Worm (Caenorhabditis elegans) whole organism, young adult: ENCODE data around the gene C39D10.1.

Source experiments
- C06A6.2 ChIP-seq: fragments of 200-800 bp; sonication (Bioruptor generic); conservative IDR thresholded peaks from 2 replicates; pipeline ENCODE4 v1.3.6; 2022; ENCODE audit warnings: missing genetic modification characterization, missing compliant biosample characterization
- D2030.7 ChIP-seq: fragments of 200-800 bp; sonication (Bioruptor generic); IDR thresholded peaks from 2 replicates; pipeline ENCODE4 v1.3.6; 2022; ENCODE audit warnings: missing genetic modification reagents, missing genetic modification characterization, missing compliant biosample characterization
- K11D2.4 ChIP-seq: fragments of 200-800 bp; sonication (Bioruptor generic); IDR thresholded peaks from 2 replicates; pipeline ENCODE4 v1.3.6; 2022; ENCODE audit warnings: missing genetic modification reagents, missing genetic modification characterization, missing compliant biosample characterization
- T26A5.8 ChIP-seq: sonication (generic microtip); optimal IDR thresholded peaks from 2 replicates; lab custom pipeline; 2016; ENCODE audit warnings: missing genetic modification characterization, missing compliant biosample characterization
- Y53G8AR.9 ChIP-seq: fragments of 200-800 bp; sonication (Bioruptor generic); conservative IDR thresholded peaks from 2 replicates; pipeline ENCODE4 v1.3.6; 2022; ENCODE audit warnings: missing genetic modification reagents, missing genetic modification characterization, missing compliant biosample characterization
- Y56A3A.18 ChIP-seq: fragments of 200-800 bp; sonication (Bioruptor generic); IDR thresholded peaks from 2 replicates; pipeline ENCODE4 v1.3.6; 2022; ENCODE audit warnings: missing genetic modification reagents, missing genetic modification characterization, missing compliant biosample characterization
- Y79H2A.3 ChIP-seq: fragments of 200-800 bp; sonication (Bioruptor generic); conservative IDR thresholded peaks from 2 replicates; pipeline ENCODE4 v1.3.6; 2022; ENCODE audit warnings: missing genetic modification reagents, missing genetic modification characterization, missing compliant biosample characterization
- ama-1 ChIP-seq, 3 experiments: fragments of 150-350 bp in 1 of 3; sonication (generic microtip) in 2 of 3; optimal IDR thresholded peaks; 2 replicates each; lab custom pipeline; 2014 to 2018; ENCODE audit warnings: missing biosample characterization in 2 of 3, missing genetic modification characterization in 2 of 3, missing genetic modification reagents in 2 of 3
- atf-7 ChIP-seq: sonication (generic microtip); optimal IDR thresholded peaks from 2 replicates; lab custom pipeline; 2017; ENCODE audit warnings: mild to moderate bottlenecking, missing genetic modification characterization, missing compliant biosample characterization
- cebp-1 ChIP-seq, 2 experiments: fragments of 200-800 bp in 1 of 2; sonication (Bioruptor generic) in 1 of 2; sonication (generic microtip) in 1 of 2; IDR thresholded peaks in 1 of 2; optimal IDR thresholded peaks in 1 of 2; 2 replicates each; pipeline versions ENCODE4 v1.3.6 to Lab custom; 2017 to 2022; ENCODE audit warnings: missing compliant biosample characterization in 2 of 2, missing genetic modification characterization in 2 of 2, mild to moderate bottlenecking in 1 of 2, missing genetic modification reagents in 1 of 2, moderate library complexity in 1 of 2
- cebp-2 ChIP-seq: fragments of 200-800 bp; sonication (Bioruptor generic); IDR thresholded peaks from 2 replicates; pipeline ENCODE4 v1.3.6; 2022; ENCODE audit warnings: missing genetic modification characterization, missing compliant biosample characterization
- ceh-58 ChIP-seq: fragments of 200-800 bp; sonication (Bioruptor generic); IDR thresholded peaks from 2 replicates; pipeline ENCODE4 v1.3.6; 2022; ENCODE audit warnings: missing genetic modification characterization, missing compliant biosample characterization
- chd-7 ChIP-seq: sonication (generic microtip); optimal IDR thresholded peaks from 2 replicates; lab custom pipeline; 2016; ENCODE audit warnings: mild to moderate bottlenecking, missing genetic modification characterization, moderate library complexity, missing compliant biosample characterization
- egl-44 ChIP-seq: fragments of 200-800 bp; sonication (Bioruptor generic); IDR thresholded peaks from 2 replicates; pipeline ENCODE4 v1.3.6; 2022; ENCODE audit warnings: missing genetic modification reagents, missing genetic modification characterization, missing compliant biosample characterization
- ets-4 ChIP-seq: fragments of 200-800 bp; sonication (Bioruptor generic); optimal IDR thresholded peaks from 2 replicates; lab custom pipeline; 2018; ENCODE audit warnings: mild to moderate bottlenecking, missing genetic modification characterization, missing compliant biosample characterization
- gei-17 ChIP-seq: fragments of 200-800 bp; sonication (Bioruptor generic); optimal IDR thresholded peaks from 2 replicates; lab custom pipeline; 2018; ENCODE audit warnings: mild to moderate bottlenecking, missing genetic modification characterization, missing compliant biosample characterization
- hmg-1.2 ChIP-seq: fragments of 200-800 bp; sonication (Bioruptor generic); IDR thresholded peaks from 2 replicates; pipeline ENCODE4 v1.3.6; 2022; ENCODE audit warnings: missing genetic modification reagents, missing genetic modification characterization, missing compliant biosample characterization
- hrde-1 ChIP-seq: sonication (generic microtip); optimal IDR thresholded peaks from 2 replicates; lab custom pipeline; 2016; ENCODE audit warnings: missing genetic modification characterization, mild to moderate bottlenecking, missing compliant biosample characterization, moderate library complexity, missing genotype, missing genetic modification reagents, borderline replicate concordance
- let-607 ChIP-seq, 2 experiments: fragments of 200-800 bp in 1 of 2; sonication (Bioruptor generic) in 1 of 2; sonication (generic microtip) in 1 of 2; optimal IDR thresholded peaks; 2 replicates each; lab custom pipeline; 2016 to 2018; ENCODE audit warnings: mild to moderate bottlenecking in 2 of 2, missing compliant biosample characterization in 2 of 2, missing genetic modification characterization in 2 of 2, moderate library complexity in 2 of 2, missing genotype in 1 of 2
- lin-26 ChIP-seq: fragments of 200-800 bp; sonication (Bioruptor generic); IDR thresholded peaks from 2 replicates; pipeline ENCODE4 v1.3.6; 2022; ENCODE audit warnings: missing genetic modification reagents, missing genetic modification characterization, missing compliant biosample characterization
- madf-3 ChIP-seq: fragments of 200-800 bp; sonication (Bioruptor generic); IDR thresholded peaks from 2 replicates; pipeline ENCODE4 v1.3.6; 2022; ENCODE audit warnings: missing genetic modification reagents, missing genetic modification characterization, missing compliant biosample characterization
- mcd-1 ChIP-seq: fragments of 200-800 bp; sonication (Bioruptor generic); IDR thresholded peaks from 2 replicates; pipeline ENCODE4 v1.3.6; 2022; ENCODE audit warnings: missing genetic modification reagents, missing genetic modification characterization, missing compliant biosample characterization
- mel-28 ChIP-seq: sonication (generic microtip); optimal IDR thresholded peaks from 2 replicates; lab custom pipeline; 2016; ENCODE audit warnings: borderline replicate concordance, mild to moderate bottlenecking, missing genetic modification characterization, missing compliant biosample characterization
- nfyb-1 ChIP-seq: fragments of 200-800 bp; sonication (Bioruptor generic); IDR thresholded peaks from 2 replicates; pipeline ENCODE4 v1.3.6; 2022; ENCODE audit warnings: missing genetic modification reagents, missing genetic modification characterization, missing compliant biosample characterization
- nhr-120 ChIP-seq: fragments of 200-800 bp; sonication (Bioruptor generic); IDR thresholded peaks from 2 replicates; pipeline ENCODE4 v1.3.6; 2022; ENCODE audit warnings: missing genetic modification characterization, missing compliant biosample characterization
- nhr-80 ChIP-seq: sonication (generic microtip); optimal IDR thresholded peaks from 2 replicates; lab custom pipeline; 2016; ENCODE audit warnings: missing genetic modification characterization, missing compliant biosample characterization
- pha-4 ChIP-seq: fragments of 150-350 bp; sonication (generic microtip); optimal IDR thresholded peaks from 2 replicates; lab custom pipeline; 2014; ENCODE audit warnings: missing biosample characterization, missing genetic modification reagents, missing genetic modification characterization
- sdz-38 ChIP-seq: sonication (generic microtip); optimal IDR thresholded peaks from 2 replicates; lab custom pipeline; 2016; ENCODE audit warnings: missing genotype, missing genetic modification characterization, missing compliant biosample characterization
- somi-1 ChIP-seq: fragments of 200-800 bp; sonication (Bioruptor generic); optimal IDR thresholded peaks from 2 replicates; lab custom pipeline; 2018; ENCODE audit warnings: mild to moderate bottlenecking, missing genetic modification characterization, missing compliant biosample characterization
- tbp1 ChIP-seq: fragments of 200-800 bp; sonication (Bioruptor generic); optimal IDR thresholded peaks from 2 replicates; lab custom pipeline; 2018; ENCODE audit warnings: mild to moderate bottlenecking, missing genetic modification characterization, missing compliant biosample characterization
- tlf-1 ChIP-seq: fragments of 200-800 bp; sonication (Bioruptor generic); optimal IDR thresholded peaks from 2 replicates; lab custom pipeline; 2018; ENCODE audit warnings: mild to moderate bottlenecking, missing genetic modification characterization, missing compliant biosample characterization
- unc-62 ChIP-seq: fragments of 150-350 bp; optimal IDR thresholded peaks from 2 replicates; lab custom pipeline; 2014; ENCODE audit warnings: missing biosample characterization, missing genetic modification reagents, missing genetic modification characterization
- zfh-2 ChIP-seq: fragments of 200-800 bp; sonication (Bioruptor generic); conservative IDR thresholded peaks from 2 replicates; pipeline ENCODE4 v1.3.6; 2022; ENCODE audit warnings: missing genetic modification reagents, missing genetic modification characterization, missing compliant biosample characterization
- zim-3 ChIP-seq: sonication (generic microtip); optimal IDR thresholded peaks from 2 replicates; lab custom pipeline; 2017; ENCODE audit warnings: mild to moderate bottlenecking, missing genetic modification characterization, moderate library complexity, missing compliant biosample characterization
- ztf-22 ChIP-seq: fragments of 200-800 bp; sonication (Bioruptor generic); optimal IDR thresholded peaks from 2 replicates; lab custom pipeline; 2018; ENCODE audit warnings: mild to moderate bottlenecking, missing genetic modification characterization, moderate library complexity, missing compliant biosample characterization
- ztf-26 ChIP-seq: sonication (generic microtip); optimal IDR thresholded peaks from 2 replicates; lab custom pipeline; 2017; ENCODE audit warnings: missing genetic modification characterization, missing compliant biosample characterization
- ztf-28 ChIP-seq: fragments of 200-800 bp; sonication (Bioruptor generic); IDR thresholded peaks from 2 replicates; pipeline ENCODE4 v1.3.6; 2022; ENCODE audit warnings: missing genetic modification reagents, missing genetic modification characterization, missing compliant biosample characterization
- ztf-6 ChIP-seq: fragments of 200-800 bp; sonication (Bioruptor generic); IDR thresholded peaks from 2 replicates; pipeline ENCODE4 v1.3.6; 2022; ENCODE audit warnings: missing genetic modification reagents, missing genetic modification characterization, missing compliant biosample characterization

Gene C39D10.1

DNA sequence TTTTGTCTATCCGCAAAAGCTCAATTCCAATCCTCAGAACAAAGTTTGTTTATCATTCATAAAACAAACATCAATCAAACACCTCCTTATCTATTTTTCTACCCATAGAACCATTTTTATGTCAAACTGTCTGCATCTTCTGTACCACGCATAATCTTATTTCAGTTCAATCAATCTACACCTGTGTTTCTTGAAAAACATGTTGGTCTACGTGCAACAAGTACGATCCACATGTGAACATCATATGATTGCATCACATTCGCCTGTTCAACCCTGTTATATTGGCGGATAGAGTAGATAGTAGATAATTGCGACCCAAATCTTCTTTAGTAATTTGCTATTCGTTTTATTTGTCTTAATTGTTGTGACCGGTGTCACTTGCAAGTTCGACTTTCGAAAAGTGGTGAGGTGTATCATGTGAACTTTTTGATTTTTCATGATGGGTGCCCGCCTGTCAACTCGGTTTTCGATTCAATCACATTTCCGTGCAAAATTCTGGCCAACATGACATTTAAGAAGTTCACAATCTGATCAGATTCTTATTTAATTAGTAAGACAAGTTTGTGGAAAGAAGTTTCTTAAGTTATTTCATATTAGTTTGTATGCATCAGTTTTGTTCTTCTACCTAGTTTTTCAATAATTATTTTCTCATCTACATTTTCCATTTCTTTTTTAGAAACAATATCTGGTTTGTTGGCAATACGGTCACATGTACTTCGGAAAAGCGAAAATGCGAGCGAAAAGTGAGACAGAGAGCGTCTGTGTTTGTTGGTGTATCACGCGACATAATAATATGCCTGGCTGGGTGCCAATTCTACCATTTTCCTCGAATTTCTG lies 45.7 kb downstream of the C39D10.1 start:
- TF ChIP-seq pha-4 = no peak
- no peak for TF ChIP-seq egl-44 (GFP tag; lab: Robert Waterston, UW)
- TF ChIP-seq mcd-1 = no peak
- TF ChIP-seq atf-7 = peak; percentile 25
- TF ChIP-seq hrde-1 = no peak
- TF ChIP-seq sdz-38 (tag; lab: Kevin White, UChicago) = no peak
- peak; percentile 6 for TF ChIP-seq ztf-22 (GFP tag; lab: Kevin White, UChicago)
- TF ChIP-seq T26A5.8 = no peak
- TF ChIP-seq mel-28 (tag; lab: Kevin White, UChicago) = no peak
- no peak for TF ChIP-seq D2030.7 (GFP tag; lab: Robert Waterston, UW)
- no peak for TF ChIP-seq cebp-2 (GFP tag; lab: Robert Waterston, UW)
- TF ChIP-seq let-607 (tag; optimal IDR thresholded peaks at IDR 0.05; lab: Kevin White, UChicago) = peak; percentile 16 to 45
- no peak for TF ChIP-seq gei-17 (GFP tag; lab: Kevin White, UChicago)
- TF ChIP-seq nhr-120 (GFP tag; lab: Robert Waterston, UW) = no peak
- peak; percentile 1 for TF ChIP-seq ets-4
- peak; percentile 12 for TF ChIP-seq chd-7 (tag; lab: Kevin White, UChicago)
- peak; percentile 41; the same call in 1 of the 2 replicates for TF ChIP-seq C06A6.2 (GFP tag; lab: Robert Waterston, UW)
- peak; percentile 10 for TF ChIP-seq nhr-80
- peak; percentile 41; the same call in 1 of the 2 replicates for TF ChIP-seq nfyb-1 (GFP tag; lab: Robert Waterston, UW)
- TF ChIP-seq ztf-6 (GFP tag; lab: Robert Waterston, UW) = no peak
- TF ChIP-seq ceh-58 (GFP tag; lab: Robert Waterston, UW) = no peak
- peak; percentile 9 for TF ChIP-seq unc-62
- peak; percentile 9 for TF ChIP-seq ztf-26 (tag; lab: Kevin White, UChicago)
- TF ChIP-seq madf-3 (GFP tag; lab: Robert Waterston, UW) = no peak
- TF ChIP-seq Y53G8AR.9 (GFP tag; lab: Robert Waterston, UW) = no peak
- no peak for TF ChIP-seq tlf-1 (GFP tag; lab: Kevin White, UChicago)
- TF ChIP-seq ama-1 (optimal IDR thresholded peaks at IDR 0.05; lab: Kevin White, UChicago) = peak; percentile 57
- TF ChIP-seq ama-1 (GFP tag; optimal IDR thresholded peaks at IDR 0.05; lab: Kevin White, UChicago) = no peak
- no peak for TF ChIP-seq somi-1
- peak; percentile 59; the same call in 1 of the 2 replicates for TF ChIP-seq lin-26 (GFP tag; lab: Robert Waterston, UW)
- TF ChIP-seq tbp1 (GFP tag; lab: Kevin White, UChicago) = no peak

DNA sequence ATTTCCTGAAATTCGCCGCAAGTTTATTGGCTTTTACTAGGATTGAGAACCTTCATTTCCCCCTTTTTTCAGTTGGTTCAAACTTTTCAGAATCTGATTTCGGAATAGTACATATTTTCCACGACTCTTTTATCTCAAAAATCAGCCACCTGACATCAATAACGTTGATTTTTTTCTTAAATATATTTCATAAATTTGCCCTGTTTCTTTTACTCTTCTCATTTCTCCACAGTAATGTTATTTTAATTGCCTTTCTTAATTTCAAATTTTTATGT lies 46.2 kb downstream of the C39D10.1 start:
- TF ChIP-seq hmg-1.2 (GFP tag; lab: Robert Waterston, UW) = no peak

DNA sequence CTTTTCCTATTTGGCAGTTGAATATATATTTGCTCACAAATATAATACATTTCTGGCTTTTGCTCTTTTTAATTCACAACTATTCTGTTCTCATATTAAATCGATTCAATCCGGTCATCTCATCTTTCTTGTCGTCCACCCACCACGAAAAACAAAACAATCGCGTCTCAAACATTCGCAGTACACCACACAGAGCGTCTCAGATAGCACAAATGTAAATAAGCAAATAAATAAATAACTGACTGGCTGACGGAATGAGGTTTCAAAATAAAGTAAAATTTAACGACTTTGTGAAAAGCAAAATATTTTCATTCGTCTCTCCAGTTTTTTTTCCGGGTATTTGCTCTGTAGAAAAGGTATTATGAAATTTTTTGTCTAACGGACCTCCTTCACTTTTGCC lies 46.9 kb downstream of the C39D10.1 start:
- TF ChIP-seq K11D2.4 = no peak
- no peak for TF ChIP-seq cebp-1 (GFP tag; IDR thresholded peaks at IDR 0.05; lab: Robert Waterston, UW)
- peak; percentile 24 for TF ChIP-seq cebp-1 (tag; optimal IDR thresholded peaks at IDR 0.05; lab: Kevin White, UChicago)

DNA sequence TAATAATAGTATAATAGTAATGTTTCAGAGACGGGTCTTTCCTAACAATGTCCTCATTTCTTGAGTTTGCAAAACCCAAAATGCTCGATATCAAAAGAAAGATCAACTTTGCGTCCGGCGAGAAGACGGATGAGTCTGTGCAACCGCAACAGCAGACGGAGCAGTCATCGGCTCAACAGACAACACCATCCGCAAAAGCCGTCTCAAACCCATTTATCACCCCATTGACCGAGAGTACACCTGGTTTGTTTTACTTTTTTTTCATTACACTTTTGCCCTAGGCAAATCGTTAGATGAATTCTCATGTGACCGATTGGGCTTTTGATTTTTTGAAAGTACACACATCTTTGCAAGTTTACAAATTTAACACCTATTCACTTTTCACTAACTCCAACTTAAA lies 47.6 kb downstream of the C39D10.1 start, which contains the start of gene dct-1:
Gene dct-1, plus strand, starts transcription at position 27 of the 400 bp plus-strand sequence.
- TF ChIP-seq ztf-26 (tag; lab: Kevin White, UChicago) = no peak
- TF ChIP-seq zim-3 = no peak
- no peak for TF ChIP-seq Y79H2A.3
- no peak for TF ChIP-seq Y56A3A.18 (GFP tag; lab: Robert Waterston, UW)
- 0 out of 2 replicates have a peak, but pooled peaks have one; percentile 9 for TF ChIP-seq C06A6.2 (GFP tag; lab: Robert Waterston, UW)
- peak; percentile 0 for TF ChIP-seq atf-7
- TF ChIP-seq ztf-28 (GFP tag; lab: Robert Waterston, UW) = no peak
- 0 out of 2 replicates have a peak, but pooled peaks have one; percentile 13 for TF ChIP-seq zfh-2 (GFP tag; lab: Robert Waterston, UW)
